Worm (Caenorhabditis elegans) whole organism, mixed stage, embryonic: ENCODE measurements around the gene F59H6.15.

ENCODE experiments used
- snpc-4 ChIP-seq: fragments of 150-350 bp; optimal IDR thresholded peaks from 2 replicates; lab custom pipeline; 2014; ENCODE audit warnings: missing biosample characterization, missing genetic modification characterization
- unc-39 ChIP-seq: fragments of 150-350 bp; optimal IDR thresholded peaks from 2 replicates; lab custom pipeline; 2014; ENCODE audit warnings: missing biosample characterization, missing genetic modification characterization
- ztf-11 ChIP-seq: fragments of 150-350 bp; optimal IDR thresholded peaks from 2 replicates; lab custom pipeline; 2014; ENCODE audit warnings: missing biosample characterization, missing genetic modification characterization

DNA sequence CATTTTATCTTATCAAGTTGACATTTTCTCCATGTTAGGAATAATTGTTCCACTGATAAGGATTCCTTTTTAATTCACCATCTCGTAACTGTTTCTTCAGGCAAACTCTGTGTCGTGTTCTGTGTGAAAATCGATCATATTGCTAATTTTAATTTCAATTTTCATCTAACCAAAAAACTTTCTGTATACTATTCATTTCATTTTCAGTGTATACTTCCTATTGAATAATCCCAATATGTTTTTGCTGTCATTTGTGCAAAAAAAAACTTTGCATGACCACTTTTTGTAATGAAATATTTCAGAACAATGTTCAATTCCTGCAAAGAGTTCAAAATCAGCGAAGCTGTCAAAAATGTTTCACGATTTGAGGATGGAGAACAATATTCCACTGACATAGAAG lies 25.8 kb upstream of the F59H6.15 start, which contains the start of gene Y16E11A.4:
- TF ChIP-seq ztf-11 (tag; lab: Kevin White, UChicago) (no peak), snpc-4 (tag; lab: Kevin White, UChicago) (no peak), unc-39 (no peak)
